Worm (Caenorhabditis elegans): ENCODE measurements around the gene C35B1.7.

ce11 chrIV:4139022-4139421, 30.2 kb downstream of the C35B1.7 start, which contains the start of gene F49F1.10:
- TF ChIP-seq mdl-1 (tag; optimal IDR thresholded peaks at IDR 0.05): no peak
- TF ChIP-seq lin-39 (tag; optimal IDR thresholded peaks at IDR 0.05): no peak
- TF ChIP-seq fkh-10 (GFP tag; optimal IDR thresholded peaks at IDR 0.05): no peak
- no peak for TF ChIP-seq rnt-1 (tag; optimal IDR thresholded peaks at IDR 0.05)
- TF ChIP-seq hlh-4 (tag; optimal IDR thresholded peaks at IDR 0.05): no peak
